Fruit fly (Drosophila melanogaster): ENCODE data around the gene ush.
A peak's percentile ranks its signal among the peaks of the same experiment; 100 is the strongest.

The ush gene

DNA sequence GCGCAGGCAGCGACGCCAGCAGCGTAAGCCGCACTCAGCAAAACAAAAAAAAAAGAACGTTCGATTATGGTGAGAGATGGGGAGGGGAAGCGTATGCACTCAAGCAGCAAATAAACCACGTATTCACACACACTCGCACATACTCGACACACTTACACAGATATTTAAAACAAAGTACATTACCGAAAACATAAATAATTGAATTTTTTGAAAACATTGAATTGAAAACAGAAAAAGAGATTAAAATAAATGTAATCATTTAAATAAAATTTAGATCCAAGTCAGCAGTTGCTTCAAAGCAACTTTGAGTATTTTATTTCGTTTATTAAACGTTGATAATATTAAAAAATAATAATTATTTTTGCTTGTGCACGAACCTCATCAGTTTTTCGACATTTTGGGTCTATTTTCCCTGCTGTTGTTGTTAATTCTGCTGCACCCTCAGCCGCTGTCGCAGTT, 5.0 kb upstream of the ush start (continued):
- peak; percentile 62 for TF ChIP-seq CG10631 (GFP tag; optimal IDR thresholded peaks at IDR 0.05)
- TF ChIP-seq CG16779 (tag; optimal IDR thresholded peaks at IDR 0.05), result peak; percentile 54
- no peak for TF ChIP-seq salr (GFP tag; optimal IDR thresholded peaks at IDR 0.05)
- TF ChIP-seq esn (GFP tag; optimal IDR thresholded peaks at IDR 0.05), result peak; percentile 62
- no peak for TF ChIP-seq Hr39 (GFP tag; optimal IDR thresholded peaks at IDR 0.05)
- TF ChIP-seq ss (GFP tag; optimal IDR thresholded peaks at IDR 0.05), result peak; percentile 48 to 69
- peak; percentile 73 for TF ChIP-seq OdsH (GFP tag; optimal IDR thresholded peaks at IDR 0.05)
- TF ChIP-seq CG11294 (GFP tag; IDR thresholded peaks at IDR 0.05), result no peak; the same call in 1 of the 2 replicates
- TF ChIP-seq Sox15 (GFP tag; optimal IDR thresholded peaks at IDR 0.05), result peak; percentile 33
- peak; percentile 46 for TF ChIP-seq pdm3 (GFP tag; optimal IDR thresholded peaks at IDR 0.05)
- peak; percentile 43 for TF ChIP-seq dsx (GFP tag; optimal IDR thresholded peaks at IDR 0.05; ENCODE audit: poor library complexity, severe bottlenecking)
- TF ChIP-seq Eip78C (GFP tag), result peak; percentile 87
- no peak for TF ChIP-seq vri (GFP tag; optimal IDR thresholded peaks at IDR 0.05)
- TF ChIP-seq fd85E (GFP tag; optimal IDR thresholded peaks at IDR 0.05), result no peak
- peak; percentile 49 for TF ChIP-seq CG6792 (GFP tag; optimal IDR thresholded peaks at IDR 0.05)
- peak; percentile 11 for TF ChIP-seq Eip75B (GFP tag; optimal IDR thresholded peaks at IDR 0.05)
- no peak for TF ChIP-seq Ets21C (GFP tag; optimal IDR thresholded peaks at IDR 0.05)
- peak; percentile 7 for TF ChIP-seq CG4318 (GFP tag; optimal IDR thresholded peaks at IDR 0.05)
- TF ChIP-seq CG8319 (GFP tag; optimal IDR thresholded peaks at IDR 0.05), result peak; percentile 29
- TF ChIP-seq Hr38 (GFP tag; optimal IDR thresholded peaks at IDR 0.05), result no peak
- peak; percentile 36 for TF ChIP-seq fd59A (GFP tag; optimal IDR thresholded peaks at IDR 0.05)
- peak; percentile 16 for TF ChIP-seq CG7368 (GFP tag; optimal IDR thresholded peaks at IDR 0.05)
- no peak for TF ChIP-seq Sox14 (GFP tag; optimal IDR thresholded peaks at IDR 0.05)
- peak; percentile 66 for TF ChIP-seq CG32006 (GFP tag; optimal IDR thresholded peaks at IDR 0.05)
- TF ChIP-seq CG3919 (GFP tag; optimal IDR thresholded peaks at IDR 0.05), result peak; percentile 43
- no peak for TF ChIP-seq CG1621 (tag; optimal IDR thresholded peaks at IDR 0.05)
- no peak for TF ChIP-seq fkh (GFP tag; optimal IDR thresholded peaks at IDR 0.05)
- TF ChIP-seq CG11902 (GFP tag; optimal IDR thresholded peaks at IDR 0.05), result no peak
- peak; percentile 47 for TF ChIP-seq achi (GFP tag; optimal IDR thresholded peaks at IDR 0.05)
- TF ChIP-seq CG31627 (GFP tag; optimal IDR thresholded peaks at IDR 0.05), result no peak
- peak; percentile 41 for TF ChIP-seq net (GFP tag; optimal IDR thresholded peaks at IDR 0.05)
- peak; percentile 81; the same call in 2 of the 3 replicates for TF ChIP-seq CG6163 (GFP tag; IDR thresholded peaks at IDR 0.05)
- peak; percentile 46 for TF ChIP-seq svp (GFP tag)
- peak; percentile 31 for TF ChIP-seq Lpt (GFP tag; optimal IDR thresholded peaks at IDR 0.05)

dm6 chr2L:472073-472590, 3.9 kb upstream of the ush start, which contains the start of gene CG4297:
CG4297 (minus strand) TSS chr2L:472200.
- TF ChIP-seq CG6854 (GFP tag; optimal IDR thresholded peaks at IDR 0.05) (peak; percentile 62), Sox102F (GFP tag; optimal IDR thresholded peaks at IDR 0.05) (peak; percentile 81), CG32006 (GFP tag; optimal IDR thresholded peaks at IDR 0.05) (peak; percentile 90), CG3032 (tag; optimal IDR thresholded peaks at IDR 0.05) (peak; percentile 73), lz (GFP tag; optimal IDR thresholded peaks at IDR 0.05) (peak; percentile 80), CG4318 (GFP tag; optimal IDR thresholded peaks at IDR 0.05) (peak; percentile 73), pdm3 (GFP tag; optimal IDR thresholded peaks at IDR 0.05) (peak; percentile 87), Ets21C (GFP tag; optimal IDR thresholded peaks at IDR 0.05) (peak; percentile 65), topi (GFP tag; optimal IDR thresholded peaks at IDR 0.05) (peak; percentile 79), CG6163 (GFP tag; IDR thresholded peaks at IDR 0.05) (no peak), cyc (GFP tag; optimal IDR thresholded peaks at IDR 0.05) (peak; percentile 73), dac (GFP tag; optimal IDR thresholded peaks at IDR 0.05) (peak; percentile 84), spab (GFP tag; optimal IDR thresholded peaks at IDR 0.05) (peak; percentile 73), CG6276 (GFP tag; optimal IDR thresholded peaks at IDR 0.05) (peak; percentile 85), Eip93F (GFP tag; optimal IDR thresholded peaks at IDR 0.05) (peak; percentile 64), CG31627 (GFP tag; optimal IDR thresholded peaks at IDR 0.05) (peak; percentile 79), CG1621 (tag; optimal IDR thresholded peaks at IDR 0.05) (peak; percentile 80), CG11762 (GFP tag; optimal IDR thresholded peaks at IDR 0.05; ENCODE audit: insufficient read depth) (peak; percentile 73), CG7368 (GFP tag; optimal IDR thresholded peaks at IDR 0.05) (peak; percentile 68), eg (GFP tag; IDR thresholded peaks at IDR 0.05) (no peak), Hr4 (GFP tag; optimal IDR thresholded peaks at IDR 0.05) (peak; percentile 93), CG8319 (GFP tag; optimal IDR thresholded peaks at IDR 0.05) (peak; percentile 75), Lpt (GFP tag; optimal IDR thresholded peaks at IDR 0.05) (peak; percentile 81), Eip75B (GFP tag; optimal IDR thresholded peaks at IDR 0.05) (peak; percentile 81), salr (GFP tag; optimal IDR thresholded peaks at IDR 0.05) (peak; percentile 42 to 76), Ets96B (tag; optimal IDR thresholded peaks at IDR 0.05) (peak; percentile 77), CG10631 (GFP tag; optimal IDR thresholded peaks at IDR 0.05) (peak; percentile 74), OdsH (GFP tag; optimal IDR thresholded peaks at IDR 0.05) (peak; percentile 87), CG11294 (GFP tag; IDR thresholded peaks at IDR 0.05) (no peak)
